Fruit fly (Drosophila melanogaster): ENCODE results near the gene Had1.

The Had1 gene

dm6 chrX:16286083-16286666 lies 22.3 kb downstream of the Had1 start, which contains the start of gene UQCR-14 (continued):
- TF ChIP-seq Optix (GFP tag; IDR thresholded peaks at IDR 0.05): no peak
- no peak for TF ChIP-seq ap (GFP tag; IDR thresholded peaks at IDR 0.05)
- TF ChIP-seq CG6813 (GFP tag; optimal IDR thresholded peaks at IDR 0.05): no peak
- TF ChIP-seq C15 (GFP tag; IDR thresholded peaks at IDR 0.05): no peak
- TF ChIP-seq chinmo (GFP tag; IDR thresholded peaks at IDR 0.05; ENCODE audit: partially characterized antibody): peak; percentile 98
- TF ChIP-seq CG11696 (GFP tag; IDR thresholded peaks at IDR 0.05): no peak
- TF ChIP-seq CoRest (tag; optimal IDR thresholded peaks at IDR 0.05): peak; percentile 28
- peak; percentile 33; the same call in 1 of the 2 replicates for TF ChIP-seq sob (GFP tag; IDR thresholded peaks at IDR 0.05)
- peak; percentile 99 for TF ChIP-seq Dref (GFP tag; IDR thresholded peaks at IDR 0.05)
- no peak for TF ChIP-seq GATAe (GFP tag; conservative IDR thresholded peaks at IDR 0.05)
- no peak for TF ChIP-seq Lim3 (GFP tag; IDR thresholded peaks at IDR 0.05)
- TF ChIP-seq D19B (GFP tag; optimal IDR thresholded peaks at IDR 0.05): no peak
- no peak for TF ChIP-seq CG9727 (GFP tag; optimal IDR thresholded peaks at IDR 0.05)
- TF ChIP-seq ewg (GFP tag; optimal IDR thresholded peaks at IDR 0.05): peak; percentile 6
- TF ChIP-seq Side (GFP tag; optimal IDR thresholded peaks at IDR 0.05): no peak
- peak; percentile 64 for TF ChIP-seq Hmr (GFP tag; optimal IDR thresholded peaks at IDR 0.05)
- TF ChIP-seq CG9609 (GFP tag; optimal IDR thresholded peaks at IDR 0.05): no peak
- no peak for TF ChIP-seq Trl (optimal IDR thresholded peaks at IDR 0.05)
- no peak for TF ChIP-seq Trl (GFP tag; optimal IDR thresholded peaks at IDR 0.05)
- TF ChIP-seq CG17802 (tag; optimal IDR thresholded peaks at IDR 0.05): peak; percentile 22
- no peak for TF ChIP-seq CG32772 (GFP tag; IDR thresholded peaks at IDR 0.05)
- no peak for TF ChIP-seq CG1832 (GFP tag; optimal IDR thresholded peaks at IDR 0.05)
- TF ChIP-seq CG17912 (GFP tag; optimal IDR thresholded peaks at IDR 0.05): no peak
- no peak for TF ChIP-seq croc (GFP tag; conservative IDR thresholded peaks at IDR 0.05)
- TF ChIP-seq jing (GFP tag; optimal IDR thresholded peaks at IDR 0.05): no peak
- TF ChIP-seq CG9932 (GFP tag; IDR thresholded peaks at IDR 0.05): peak; percentile 74
- no peak for TF ChIP-seq CG16863 (GFP tag; optimal IDR thresholded peaks at IDR 0.05)
- TF ChIP-seq CG2120 (GFP tag; optimal IDR thresholded peaks at IDR 0.05): peak; percentile 56
- no peak for TF ChIP-seq eve (GFP tag; optimal IDR thresholded peaks at IDR 0.05)
- no peak for TF ChIP-seq CG33557 (GFP tag; optimal IDR thresholded peaks at IDR 0.05)
- TF ChIP-seq MESR4 (GFP tag; optimal IDR thresholded peaks at IDR 0.05): peak; percentile 93
- TF ChIP-seq CG8765 (GFP tag; IDR thresholded peaks at IDR 0.05): no peak
- no peak for TF ChIP-seq CG7745 (tag; optimal IDR thresholded peaks at IDR 0.05)
- TF ChIP-seq Atf6 (GFP tag; IDR thresholded peaks at IDR 0.05): no peak
- no peak for TF ChIP-seq tup (GFP tag; optimal IDR thresholded peaks at IDR 0.05)
- TF ChIP-seq CrebB (tag; optimal IDR thresholded peaks at IDR 0.05): no peak

dm6 chrX:16285186-16285585 lies 23.3 kb downstream of the Had1 start:
- TF ChIP-seq Atf6 (GFP tag; IDR thresholded peaks at IDR 0.05): 0 out of 2 replicates have a peak, but pooled peaks have one; percentile 37
- peak; percentile 2 for TF ChIP-seq ems (GFP tag; optimal IDR thresholded peaks at IDR 0.05)
- no peak for TF ChIP-seq Trl (optimal IDR thresholded peaks at IDR 0.05)
- no peak for TF ChIP-seq Trl (GFP tag; optimal IDR thresholded peaks at IDR 0.05)
- TF ChIP-seq CG11504 (tag; optimal IDR thresholded peaks at IDR 0.05): peak; percentile 51
- peak; percentile 25; the same call in 2 of the 3 replicates for TF ChIP-seq tgo (GFP tag; IDR thresholded peaks at IDR 0.05)
- no peak for TF ChIP-seq Deaf1 (tag; optimal IDR thresholded peaks at IDR 0.05)
- TF ChIP-seq Ada2b (GFP tag; IDR thresholded peaks at IDR 0.05): 0 out of 2 replicates have a peak, but pooled peaks have one; percentile 21
- no peak for TF ChIP-seq Ptx1 (GFP tag; IDR thresholded peaks at IDR 0.05)
- TF ChIP-seq CG17361 (GFP tag; IDR thresholded peaks at IDR 0.05): 0 out of 3 replicates have a peak, but pooled peaks have one; percentile 33
- TF ChIP-seq Ssrp (tag; optimal IDR thresholded peaks at IDR 0.05): peak; percentile 13
- peak; percentile 37 for TF ChIP-seq CG13424 (tag; optimal IDR thresholded peaks at IDR 0.05)
- no peak for TF ChIP-seq seq (GFP tag; IDR thresholded peaks at IDR 0.05)
- TF ChIP-seq CG10267 (tag; optimal IDR thresholded peaks at IDR 0.05): peak; percentile 14
- no peak for TF ChIP-seq CG6175 (GFP tag; IDR thresholded peaks at IDR 0.05)
- no peak for TF ChIP-seq kah (GFP tag; optimal IDR thresholded peaks at IDR 0.05)
- peak; percentile 41 for TF ChIP-seq CG31441 (GFP tag; IDR thresholded peaks at IDR 0.05)
- TF ChIP-seq PHDP (tag; optimal IDR thresholded peaks at IDR 0.05): peak; percentile 36
- TF ChIP-seq Rfx (GFP tag; IDR thresholded peaks at IDR 0.05): 0 out of 2 replicates have a peak, but pooled peaks have one; percentile 25

Data from whole organism, embryonic.